Fruit fly (Drosophila melanogaster): ENCODE results near the gene CG10600.

dm6 chr2L:18881014-18881660 lies 41.7 kb upstream of the CG10600 start, which contains the start of gene tup:
- TF ChIP-seq usp (GFP tag; optimal IDR thresholded peaks at IDR 0.05) (no peak), pan (optimal IDR thresholded peaks at IDR 0.05) (no peak)
